Worm (Caenorhabditis elegans): ENCODE data around the gene F59A7.2.

F59A7.2 gene

DNA sequence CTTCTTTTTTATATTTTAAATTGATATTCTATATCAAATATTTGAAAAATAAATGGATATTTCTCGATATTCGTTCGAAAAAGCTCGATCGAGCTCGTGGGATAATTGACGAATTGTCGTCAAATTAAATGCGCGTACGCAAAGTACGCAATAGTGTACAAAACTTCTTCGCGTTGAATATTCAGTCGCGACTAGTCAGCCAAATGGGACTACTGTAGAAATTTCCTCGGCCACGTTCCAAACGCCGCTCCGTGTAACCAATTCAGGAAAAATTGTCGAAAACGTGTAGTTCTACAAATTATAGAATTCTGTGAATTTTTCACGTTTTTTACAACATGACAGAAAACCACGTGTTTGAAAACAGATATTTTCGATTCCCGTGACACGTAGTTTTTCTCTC is 7.9 kb downstream of the F59A7.2 start:
- peak; percentile 55 for TF ChIP-seq elt-2 (tag; optimal IDR thresholded peaks at IDR 0.05)
- peak; percentile 68 for TF ChIP-seq lin-15B (tag; optimal IDR thresholded peaks at IDR 0.05)
- TF ChIP-seq lsy-12 (tag; optimal IDR thresholded peaks at IDR 0.05): no peak
- peak; percentile 35 for TF ChIP-seq nhr-23 (tag; optimal IDR thresholded peaks at IDR 0.05)
- TF ChIP-seq aly-2 (tag; optimal IDR thresholded peaks at IDR 0.05): no peak
- TF ChIP-seq fkh-10 (GFP tag; optimal IDR thresholded peaks at IDR 0.05): no peak
- TF ChIP-seq skn-1 (tag; optimal IDR thresholded peaks at IDR 0.05): no peak
- peak; percentile 11 for TF ChIP-seq pqm-1 (tag; optimal IDR thresholded peaks at IDR 0.05)
- peak; percentile 44 for TF ChIP-seq nhr-43 (tag; optimal IDR thresholded peaks at IDR 0.05; ENCODE audit: poor library complexity, severe bottlenecking)
- peak; percentile 35 for TF ChIP-seq R02D3.7 (tag; optimal IDR thresholded peaks at IDR 0.05)

DNA sequence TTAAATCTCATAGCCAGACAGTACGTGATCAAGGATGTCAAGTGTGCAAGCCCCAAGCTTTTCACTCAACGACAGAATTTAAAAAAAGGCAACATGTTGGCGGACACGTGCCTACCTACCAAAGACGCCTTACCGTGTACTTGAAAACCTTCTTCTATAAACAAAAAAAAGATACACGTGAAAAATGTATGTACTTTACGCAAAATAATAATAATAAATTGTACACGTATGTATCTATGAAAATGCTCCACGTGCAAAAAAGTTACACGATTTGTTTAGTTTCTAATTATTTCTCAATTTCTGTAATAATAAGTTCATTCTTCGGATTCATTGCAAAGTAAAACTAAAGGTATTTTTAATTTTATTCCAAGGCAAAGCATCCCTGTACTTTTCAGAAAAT is 11.7 kb downstream of the F59A7.2 start, which contains the start of gene cysl-4:
cysl-4 (plus strand) TSS at position 301 of the 400 bp plus-strand sequence.
- TF ChIP-seq ceh-82 (tag; optimal IDR thresholded peaks at IDR 0.05) (no peak), hmg-11 (tag; optimal IDR thresholded peaks at IDR 0.05) (no peak), nhr-28 (tag; optimal IDR thresholded peaks at IDR 0.05) (no peak), mml-1 (tag; optimal IDR thresholded peaks at IDR 0.05) (no peak), ztf-4 (tag; optimal IDR thresholded peaks at IDR 0.05) (no peak), elt-3 (tag; optimal IDR thresholded peaks at IDR 0.05) (no peak), jun-1 (tag; optimal IDR thresholded peaks at IDR 0.05) (no peak)

DNA sequence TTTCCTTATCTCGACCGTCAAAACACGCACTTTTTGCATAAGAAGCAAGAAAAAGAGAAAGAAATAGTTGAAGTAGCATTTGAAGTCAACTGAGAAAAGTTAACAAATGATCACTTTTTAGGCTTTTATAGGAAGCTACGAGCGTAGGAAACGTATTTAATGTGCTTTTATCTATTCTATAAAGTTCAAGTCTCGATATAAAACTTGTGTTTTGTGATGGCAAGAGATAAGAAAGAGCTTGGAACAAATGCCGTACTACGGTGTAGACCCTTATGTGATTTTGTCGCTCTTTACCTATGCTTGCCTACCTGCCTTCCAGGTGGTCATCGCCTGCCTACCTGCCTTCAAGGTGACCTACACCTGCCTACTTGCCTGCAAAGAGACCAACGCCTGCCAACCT is 12.1 kb downstream of the F59A7.2 start, which contains the start of gene clec-206:
clec-206 (minus strand) TSS at position 101 of the 400 bp plus-strand sequence.
- no peak for TF ChIP-seq lin-15B (tag; optimal IDR thresholded peaks at IDR 0.05)
- TF ChIP-seq hmg-11 (tag; optimal IDR thresholded peaks at IDR 0.05): no peak
- TF ChIP-seq nhr-12 (tag; optimal IDR thresholded peaks at IDR 0.05): no peak
- no peak for TF ChIP-seq fkh-10 (GFP tag; optimal IDR thresholded peaks at IDR 0.05)
- TF ChIP-seq lsy-12 (tag; optimal IDR thresholded peaks at IDR 0.05): no peak
- no peak for TF ChIP-seq ztf-4 (tag; optimal IDR thresholded peaks at IDR 0.05)
- TF ChIP-seq daf-12 (tag; optimal IDR thresholded peaks at IDR 0.05): no peak

DNA sequence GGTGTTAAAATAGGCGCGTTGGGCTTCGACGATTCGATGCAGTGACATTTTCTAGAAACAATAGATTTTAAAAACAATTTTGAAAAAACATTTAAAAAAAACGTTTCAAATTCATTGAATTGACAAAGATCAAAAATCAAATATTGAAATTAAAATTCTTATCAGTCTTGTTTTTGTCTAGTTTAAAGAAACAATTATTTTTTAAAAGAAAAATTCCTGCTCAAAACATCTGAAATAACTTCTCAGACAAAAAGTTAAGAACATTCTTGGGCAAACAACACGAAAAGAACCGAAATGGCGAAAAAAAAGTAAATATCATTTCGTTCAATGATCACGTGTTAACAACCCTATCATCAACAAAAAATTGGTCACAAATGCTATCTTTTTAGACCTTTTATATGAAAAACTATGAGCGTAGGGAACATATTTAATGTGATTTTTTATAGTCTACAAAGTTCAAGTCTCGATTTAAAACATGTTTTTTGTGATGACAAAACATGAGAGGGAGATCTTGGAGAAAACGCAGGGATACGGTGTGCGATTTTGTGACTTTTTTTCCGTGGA is 16.7 kb downstream of the F59A7.2 start, which contains the start of gene alh-5:
alh-5 (minus strand) TSS at position 51 of the 564 bp plus-strand sequence.
- TF ChIP-seq jun-1 (tag; optimal IDR thresholded peaks at IDR 0.05) (peak; percentile 2), unc-39 (tag; optimal IDR thresholded peaks at IDR 0.05) (no peak), hmg-11 (tag; optimal IDR thresholded peaks at IDR 0.05) (no peak), ztf-11 (tag; optimal IDR thresholded peaks at IDR 0.05) (no peak), elt-2 (tag; optimal IDR thresholded peaks at IDR 0.05) (peak; percentile 48), elt-1 (tag; optimal IDR thresholded peaks at IDR 0.05) (no peak), nhr-28 (tag; optimal IDR thresholded peaks at IDR 0.05) (no peak), ceh-16 (tag; optimal IDR thresholded peaks at IDR 0.05) (no peak), elt-3 (tag; optimal IDR thresholded peaks at IDR 0.05) (no peak), pha-4 (tag; optimal IDR thresholded peaks at IDR 0.05) (peak; percentile 86), pqm-1 (tag; optimal IDR thresholded peaks at IDR 0.05) (peak; percentile 56), mdl-1 (tag; optimal IDR thresholded peaks at IDR 0.05) (no peak)

- TF ChIP-seq elt-2 (tag; optimal IDR thresholded peaks at IDR 0.05) (peak; percentile 45), nhr-237 (tag; optimal IDR thresholded peaks at IDR 0.05) (no peak), nhr-43 (tag; optimal IDR thresholded peaks at IDR 0.05; ENCODE audit: poor library complexity, severe bottlenecking) (no peak), ceh-9 (tag; optimal IDR thresholded peaks at IDR 0.05) (no peak), elt-3 (tag; optimal IDR thresholded peaks at IDR 0.05) (no peak), mdl-1 (tag; optimal IDR thresholded peaks at IDR 0.05) (no peak), fkh-10 (GFP tag; optimal IDR thresholded peaks at IDR 0.05) (no peak), eor-1 (tag; optimal IDR thresholded peaks at IDR 0.05) (no peak), lsy-12 (tag; optimal IDR thresholded peaks at IDR 0.05) (no peak), jun-1 (tag; optimal IDR thresholded peaks at IDR 0.05) (no peak), nfya-1 (tag; optimal IDR thresholded peaks at IDR 0.05; ENCODE audit: insufficient read depth) (no peak), daf-12 (tag; optimal IDR thresholded peaks at IDR 0.05) (no peak), pha-4 (tag; optimal IDR thresholded peaks at IDR 0.05) (peak; percentile 7)
Observed at ce11 chrV:1998358-1998757, 18.0 kb downstream of the F59A7.2 start.

ce11 chrV:1992515-1992968 is 23.8 kb downstream of the F59A7.2 start, which contains the start of gene tnt-4:
TSS of gene tnt-4 (minus strand) at chrV:1992918.
- TF ChIP-seq fkh-2 (tag; optimal IDR thresholded peaks at IDR 0.05): no peak

All from whole organism, L3 larva.